Worm (Caenorhabditis elegans): ENCODE data around the gene sec-31.

- TF ChIP-seq pha-4 (tag; optimal IDR thresholded peaks at IDR 0.05), result no peak
- no peak for TF ChIP-seq nhr-28 (tag; optimal IDR thresholded peaks at IDR 0.05)
- TF ChIP-seq elt-1 (tag; optimal IDR thresholded peaks at IDR 0.05; ENCODE audit: borderline replicate concordance, insufficient read depth), result no peak
- no peak for TF ChIP-seq unc-62 (GFP tag; optimal IDR thresholded peaks at IDR 0.05)
- no peak for TF ChIP-seq lin-13 (tag; optimal IDR thresholded peaks at IDR 0.05)
- TF ChIP-seq lsy-2 (tag; optimal IDR thresholded peaks at IDR 0.05), result no peak
- no peak for TF ChIP-seq elt-3 (tag; optimal IDR thresholded peaks at IDR 0.05)
- TF ChIP-seq nhr-2 (tag; optimal IDR thresholded peaks at IDR 0.05), result no peak
- TF ChIP-seq ces-1 (GFP tag; optimal IDR thresholded peaks at IDR 0.05), result no peak
- TF ChIP-seq nhr-76 (tag; optimal IDR thresholded peaks at IDR 0.05), result no peak
- no peak for TF ChIP-seq snpc-4 (tag; optimal IDR thresholded peaks at IDR 0.05)
- no peak for TF ChIP-seq ztf-11 (tag; optimal IDR thresholded peaks at IDR 0.05)
- no peak for TF ChIP-seq nhr-237 (tag; optimal IDR thresholded peaks at IDR 0.05)
- no peak for TF ChIP-seq nhr-12 (tag; optimal IDR thresholded peaks at IDR 0.05)
These were observed at the start of gene sec-31 for ce11 chrIV:11371645-11372044.

All from whole organism, mixed stage, embryonic.